Worm (Caenorhabditis elegans): ENCODE measurements around the gene F07A11.5.
A peak's percentile ranks its signal among the peaks of the same experiment; 100 is the strongest.

Gene F07A11.5

DNA sequence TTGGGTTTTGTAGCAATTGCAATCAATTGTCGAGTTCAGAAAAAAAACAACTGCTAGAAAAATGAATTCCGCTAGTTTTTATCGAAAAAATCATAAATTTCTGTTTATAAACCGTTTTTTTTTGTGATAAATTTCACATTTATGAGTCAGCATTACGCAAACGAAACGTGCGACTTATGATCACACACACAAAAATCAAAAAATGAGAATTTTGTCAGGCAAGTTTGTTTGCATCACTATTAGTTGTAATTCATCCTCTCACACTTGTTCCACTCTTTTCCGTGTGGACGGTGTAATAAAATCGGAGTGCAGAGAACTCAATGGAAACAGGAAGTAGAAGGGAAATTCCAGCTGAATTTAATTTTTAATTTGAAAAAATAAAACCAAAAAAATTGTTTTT lies 34.7 kb upstream of the F07A11.5 start, which contains the start of gene pcs-1:
Gene pcs-1, minus strand, starts transcription at position 344 of the 400 bp plus-strand sequence.
- peak; percentile 7 for TF ChIP-seq nhr-80 (tag; optimal IDR thresholded peaks at IDR 0.05)
- TF ChIP-seq aptf-2 (GFP tag; conservative IDR thresholded peaks at IDR 0.05): no peak

ce11 chrII:11577861-11578260 lies 34.2 kb upstream of the F07A11.5 start:
- TF ChIP-seq dpff-1 (tag; optimal IDR thresholded peaks at IDR 0.05): no peak
- no peak for TF ChIP-seq lin-40 (tag; optimal IDR thresholded peaks at IDR 0.05)
- TF ChIP-seq lsl-1 (GFP tag; optimal IDR thresholded peaks at IDR 0.05): peak; percentile 99
- no peak for TF ChIP-seq bed-2 (GFP tag; IDR thresholded peaks at IDR 0.05)
- no peak for TF ChIP-seq Y56A3A.18 (GFP tag; IDR thresholded peaks at IDR 0.05)
- TF ChIP-seq ceh-100 (GFP tag; IDR thresholded peaks at IDR 0.05): peak; percentile 18; the same call in 1 of the 2 replicates
- TF ChIP-seq lin-54 (GFP tag; optimal IDR thresholded peaks at IDR 0.05): peak; percentile 80
- TF ChIP-seq hmg-1.2 (GFP tag; IDR thresholded peaks at IDR 0.05): peak; percentile 45; the same call in 1 of the 2 replicates
- peak; percentile 99 for TF ChIP-seq madf-6 (GFP tag; IDR thresholded peaks at IDR 0.05)
- peak; percentile 47 for TF ChIP-seq snpc-1.3 (tag; optimal IDR thresholded peaks at IDR 0.05; ENCODE audit: insufficient read depth)
- peak; percentile 93 for TF ChIP-seq xnd-1 (tag; optimal IDR thresholded peaks at IDR 0.05)
- TF ChIP-seq tbp1 (GFP tag; optimal IDR thresholded peaks at IDR 0.05): peak; percentile 60
- peak; percentile 73 for TF ChIP-seq rcor-1 (GFP tag; IDR thresholded peaks at IDR 0.05)
- peak; percentile 91 for TF ChIP-seq madf-3 (GFP tag; IDR thresholded peaks at IDR 0.05)
- 0 out of 2 replicates have a peak, but pooled peaks have one; percentile 25 for TF ChIP-seq lir-1 (GFP tag; conservative IDR thresholded peaks at IDR 0.05)
- peak; percentile 88 for TF ChIP-seq hsf-1 (GFP tag; IDR thresholded peaks at IDR 0.05)
- peak; percentile 13 for TF ChIP-seq athp-1 (tag; optimal IDR thresholded peaks at IDR 0.05)
- TF ChIP-seq madf-10 (tag; optimal IDR thresholded peaks at IDR 0.05): no peak
- peak; percentile 33 for TF ChIP-seq ztf-18 (tag; optimal IDR thresholded peaks at IDR 0.05)
- TF ChIP-seq attf-6 (GFP tag; IDR thresholded peaks at IDR 0.05): 0 out of 2 replicates have a peak, but pooled peaks have one; percentile 48
- peak; percentile 81 for TF ChIP-seq dox-1 (GFP tag; IDR thresholded peaks at IDR 0.05)
- peak; percentile 58 for TF ChIP-seq unc-130 (GFP tag; optimal IDR thresholded peaks at IDR 0.05)
- TF ChIP-seq dpl-1 (GFP tag; optimal IDR thresholded peaks at IDR 0.05): peak; percentile 89
- no peak for TF ChIP-seq snpc-4 (GFP tag; optimal IDR thresholded peaks at IDR 0.05)
- peak in 2 of 4 experiments; percentile 2 to 44 for TF ChIP-seq snpc-4 (tag; optimal IDR thresholded peaks at IDR 0.05)
- 0 out of 2 replicates have a peak, but pooled peaks have one; percentile 21 for TF ChIP-seq pbrm-1 (GFP tag; IDR thresholded peaks at IDR 0.05)
- TF ChIP-seq ceh-27 (GFP tag; optimal IDR thresholded peaks at IDR 0.05): no peak
- TF ChIP-seq let-526 (GFP tag; IDR thresholded peaks at IDR 0.05): no peak
- TF ChIP-seq madf-8 (GFP tag; conservative IDR thresholded peaks at IDR 0.05): peak; percentile 96
- TF ChIP-seq gei-17 (GFP tag; optimal IDR thresholded peaks at IDR 0.05): no peak
- TF ChIP-seq snpc-3.4 (tag; optimal IDR thresholded peaks at IDR 0.05): peak; percentile 47
- TF ChIP-seq D2030.7 (GFP tag; IDR thresholded peaks at IDR 0.05): peak; percentile 94
- TF ChIP-seq Y79H2A.3 (GFP tag; conservative IDR thresholded peaks at IDR 0.05): 0 out of 2 replicates have a peak, but pooled peaks have one; percentile 73
- peak; percentile 75 for TF ChIP-seq ekl-4 (GFP tag; IDR thresholded peaks at IDR 0.05)
- 0 out of 2 replicates have a peak, but pooled peaks have one; percentile 55 for TF ChIP-seq B0336.3 (GFP tag; IDR thresholded peaks at IDR 0.05)
- no peak for TF ChIP-seq ztf-3 (GFP tag; optimal IDR thresholded peaks at IDR 0.05)
- peak in 1 of 3 experiments; percentile 77 for TF ChIP-seq lin-35 (GFP tag; optimal IDR thresholded peaks at IDR 0.05)
- TF ChIP-seq ceh-58 (GFP tag; IDR thresholded peaks at IDR 0.05): no peak
- peak; percentile 83 for TF ChIP-seq B0019.2 (GFP tag; conservative IDR thresholded peaks at IDR 0.05)
- peak; percentile 46; the same call in 1 of the 2 replicates for TF ChIP-seq mcd-1 (GFP tag; IDR thresholded peaks at IDR 0.05)
- peak; percentile 95 for TF ChIP-seq ceh-91 (GFP tag; IDR thresholded peaks at IDR 0.05)
- no peak for TF ChIP-seq nhr-90 (tag; optimal IDR thresholded peaks at IDR 0.05)
- peak; percentile 96 for TF ChIP-seq F33H1.4 (GFP tag; IDR thresholded peaks at IDR 0.05)
- peak; percentile 37 for TF ChIP-seq him-1 (tag; optimal IDR thresholded peaks at IDR 0.05)
- TF ChIP-seq ets-4 (GFP tag; optimal IDR thresholded peaks at IDR 0.05): no peak

Data from whole organism, young adult.